Fruit fly (Drosophila melanogaster) whole organism, embryonic: ENCODE results near the gene Tom40.

Experiments used
- Asciz ChIP-seq: fragments of 200-800 bp; sonication (Bioruptor generic); optimal IDR thresholded peaks from 2 replicates; lab custom pipeline; 2017; ENCODE audit warnings: missing biosample characterization, mild to moderate bottlenecking, missing genetic modification characterization, missing genetic modification reagents
- CG10147 ChIP-seq: fragments of 200-800 bp; sonication (Bioruptor generic); optimal IDR thresholded peaks from 2 replicates; lab custom pipeline; 2019; ENCODE audit warnings: missing biosample characterization, mild to moderate bottlenecking, missing genetic modification characterization, moderate library complexity
- CG1024 ChIP-seq: fragments of 200-800 bp; sonication (Bioruptor generic); IDR thresholded peaks from 2 replicates; pipeline ENCODE4 v1.3.6; 2022; ENCODE audit warnings: missing biosample characterization, missing genetic modification characterization
- CG16813 ChIP-seq: fragments of 200-800 bp; sonication (Bioruptor generic); IDR thresholded peaks from 3 replicates; pipeline ENCODE4 v1.3.6; 2022; ENCODE audit warnings: missing biosample characterization, missing genetic modification characterization; ENCODE audit not compliant: partially characterized antibody
- CG2116 ChIP-seq: fragments of 200-800 bp; sonication (Bioruptor generic); optimal IDR thresholded peaks from 3 replicates; lab custom pipeline; 2018; ENCODE audit warnings: missing biosample characterization, mild to moderate bottlenecking, missing genetic modification characterization
- CG2712 ChIP-seq: fragments of 200-800 bp; optimal IDR thresholded peaks from 3 replicates; lab custom pipeline; 2019; ENCODE audit warnings: missing biosample characterization, mild to moderate bottlenecking, missing genetic modification characterization, moderate library complexity
- CG2889 ChIP-seq: fragments of 200-800 bp; sonication (Bioruptor generic); IDR thresholded peaks from 3 replicates; pipeline ENCODE4 v1.3.6; 2022; ENCODE audit warnings: missing biosample characterization, missing genetic modification characterization
- CG31224 ChIP-seq: fragments of 200-800 bp; sonication (Bioruptor generic); IDR thresholded peaks from 2 replicates; pipeline ENCODE4 v1.3.6; 2022; ENCODE audit warnings: missing biosample characterization, missing genetic modification characterization
- CG31365 ChIP-seq: fragments of 200-800 bp; sonication (Bioruptor generic); optimal IDR thresholded peaks from 2 replicates; lab custom pipeline; 2018; ENCODE audit warnings: missing biosample characterization, mild to moderate bottlenecking, missing genetic modification characterization
- CG42726 ChIP-seq: fragments of 200-800 bp; sonication (Bioruptor generic); IDR thresholded peaks from 2 replicates; pipeline ENCODE4 v1.3.6; 2022; ENCODE audit warnings: missing biosample characterization, missing genetic modification characterization; ENCODE audit not compliant: partially characterized antibody
- CG4282 ChIP-seq: fragments of 200-800 bp; sonication (Bioruptor generic); optimal IDR thresholded peaks from 2 replicates; lab custom pipeline; 2016; ENCODE audit warnings: missing biosample characterization, missing genetic modification characterization
- CG4360 ChIP-seq: fragments of 200-800 bp; sonication (Bioruptor generic); IDR thresholded peaks from 2 replicates; pipeline ENCODE4 v1.3.6; 2022; ENCODE audit warnings: missing biosample characterization, missing genetic modification characterization
- CG5953 ChIP-seq: fragments of 200-800 bp; sonication (Bioruptor generic); IDR thresholded peaks from 2 replicates; pipeline ENCODE4 v1.3.6; 2022; ENCODE audit warnings: missing biosample characterization, missing genetic modification characterization
- CG6654 ChIP-seq: fragments of 200-800 bp; sonication (Bioruptor generic); optimal IDR thresholded peaks from 2 replicates; lab custom pipeline; 2017; ENCODE audit warnings: missing biosample characterization, mild to moderate bottlenecking, missing genetic modification characterization
- CG8478 ChIP-seq: fragments of >200 bp; optimal IDR thresholded peaks from 2 replicates; lab custom pipeline; 2018
- CG8765 ChIP-seq: fragments of 200-800 bp; sonication (Bioruptor generic); IDR thresholded peaks from 2 replicates; pipeline ENCODE4 v1.3.6; 2022; ENCODE audit warnings: missing biosample characterization, missing genetic modification characterization
- Chrac-16 ChIP-seq: fragments of 200-800 bp; sonication (Bioruptor generic); optimal IDR thresholded peaks from 3 replicates; lab custom pipeline; 2016; ENCODE audit warnings: missing biosample characterization, missing genetic modification characterization
- Elba2 ChIP-seq: fragments of 200-800 bp; sonication (Bioruptor generic); optimal IDR thresholded peaks from 3 replicates; lab custom pipeline; 2016; ENCODE audit warnings: missing biosample characterization, missing genetic modification characterization
- GATAe ChIP-seq: fragments of 200-800 bp; sonication (Bioruptor generic); conservative IDR thresholded peaks from 2 replicates; pipeline ENCODE4 v1.3.6; 2022; ENCODE audit warnings: missing biosample characterization, missing genetic modification characterization
- Gug ChIP-seq: fragments of 200-800 bp; sonication (Bioruptor generic); IDR thresholded peaks from 4 replicates; pipeline ENCODE4 v1.3.6; 2022; ENCODE audit warnings: missing biosample characterization, missing genetic modification characterization
- MTF-1 ChIP-seq: fragments of 200-800 bp; sonication (Bioruptor generic); optimal IDR thresholded peaks from 2 replicates; lab custom pipeline; 2018; ENCODE audit warnings: missing biosample characterization, mild to moderate bottlenecking, missing genetic modification characterization, borderline replicate concordance
- NK7.1 ChIP-seq: fragments of 200-800 bp; sonication (Bioruptor generic); optimal IDR thresholded peaks from 3 replicates; lab custom pipeline; 2016; ENCODE audit warnings: missing biosample characterization, missing genetic modification characterization
- PHDP ChIP-seq: fragments of 200-800 bp; sonication (Bioruptor generic); optimal IDR thresholded peaks from 3 replicates; lab custom pipeline; 2018; ENCODE audit warnings: missing biosample characterization, mild to moderate bottlenecking, missing genetic modification characterization, moderate library complexity
- Poxn ChIP-seq: fragments of 200-800 bp; sonication (Bioruptor generic); IDR thresholded peaks from 2 replicates; pipeline ENCODE4 v1.3.6; 2022; ENCODE audit warnings: missing biosample characterization, missing genetic modification characterization
- Ptx1 ChIP-seq: fragments of 200-800 bp; sonication (Bioruptor generic); IDR thresholded peaks from 2 replicates; pipeline ENCODE4 v1.3.6; 2022; ENCODE audit warnings: missing biosample characterization, missing genetic modification characterization
- Ravus ChIP-seq: fragments of 200-800 bp; sonication (Bioruptor generic); IDR thresholded peaks from 2 replicates; pipeline ENCODE4 v1.3.6; 2022; ENCODE audit warnings: missing biosample characterization, missing genetic modification characterization
- Trl ChIP-seq, 3 experiments: fragments of >200 bp in 2 of 3; fragments of 200-800 bp in 1 of 3; sonication (Bioruptor generic) in 1 of 3; optimal IDR thresholded peaks; 2 replicates in 1 of 3; 3 replicates in 2 of 3; lab custom pipeline; 2016 to 2017; ENCODE audit warnings: missing biosample characterization in 1 of 3, missing genetic modification characterization in 1 of 3
- ase ChIP-seq: fragments of 200-800 bp; sonication (Bioruptor generic); IDR thresholded peaks from 3 replicates; pipeline ENCODE4 v1.3.6; 2022; ENCODE audit warnings: missing biosample characterization, missing genetic modification characterization
- bowl ChIP-seq: fragments of 200-800 bp; sonication (Bioruptor generic); IDR thresholded peaks from 2 replicates; pipeline ENCODE4 v1.3.6; 2022; ENCODE audit warnings: missing biosample characterization, missing genetic modification characterization
- dan ChIP-seq: fragments of 200-800 bp; sonication (Bioruptor generic); IDR thresholded peaks from 2 replicates; pipeline ENCODE4 v1.3.6; 2022; ENCODE audit warnings: missing biosample characterization, missing genetic modification characterization
- en ChIP-seq: fragments of 200-800 bp; sonication (Bioruptor generic); optimal IDR thresholded peaks from 2 replicates; lab custom pipeline; 2016; ENCODE audit warnings: missing biosample characterization, missing genetic modification characterization
- gcm2 ChIP-seq: fragments of 200-800 bp; sonication (Bioruptor generic); optimal IDR thresholded peaks from 2 replicates; lab custom pipeline; 2016; ENCODE audit warnings: missing biosample characterization, missing genetic modification characterization
- gem ChIP-seq: fragments of 200-800 bp; sonication (Bioruptor generic); optimal IDR thresholded peaks from 2 replicates; lab custom pipeline; 2019; ENCODE audit warnings: missing biosample characterization, mild to moderate bottlenecking, missing genetic modification characterization, moderate library complexity
- gt ChIP-seq: fragments of 200-800 bp; sonication (Bioruptor generic); IDR thresholded peaks from 2 replicates; pipeline ENCODE4 v1.3.6; 2022; ENCODE audit warnings: missing biosample characterization, missing genetic modification characterization
- ham ChIP-seq: fragments of 200-800 bp; sonication (Bioruptor generic); IDR thresholded peaks from 2 replicates; pipeline ENCODE4 v1.3.6; 2022; ENCODE audit warnings: missing biosample characterization, missing genetic modification characterization
- hkb ChIP-seq, 2 experiments: fragments of 200-800 bp in 1 of 2; fragments of >200 bp in 1 of 2; sonication (Bioruptor generic) in 1 of 2; IDR thresholded peaks in 1 of 2; optimal IDR thresholded peaks in 1 of 2; 2 replicates each; pipeline versions ENCODE4 v1.3.6 to Lab custom; 2017 to 2022; ENCODE audit warnings: missing biosample characterization in 1 of 2, missing genetic modification characterization in 1 of 2
- kah ChIP-seq: fragments of 200-800 bp; sonication (Bioruptor generic); optimal IDR thresholded peaks from 2 replicates; lab custom pipeline; 2018; ENCODE audit warnings: missing biosample characterization, mild to moderate bottlenecking, missing genetic modification characterization
- ken ChIP-seq: fragments of 200-800 bp; sonication (Bioruptor generic); IDR thresholded peaks from 3 replicates; pipeline ENCODE4 v1.3.6; 2022; ENCODE audit warnings: missing biosample characterization, missing genetic modification characterization
- kni ChIP-seq: fragments of 200-800 bp; sonication (Bioruptor generic); optimal IDR thresholded peaks from 3 replicates; lab custom pipeline; 2017; ENCODE audit warnings: mild to moderate bottlenecking, missing biosample characterization, missing genetic modification reagents, missing genetic modification characterization
- mam ChIP-seq: fragments of 200-800 bp; sonication (Bioruptor generic); optimal IDR thresholded peaks from 3 replicates; lab custom pipeline; 2016; ENCODE audit warnings: missing biosample characterization, missing genetic modification characterization
- org-1 ChIP-seq: fragments of 200-800 bp; sonication (Bioruptor generic); optimal IDR thresholded peaks from 2 replicates; lab custom pipeline; 2017; ENCODE audit warnings: missing biosample characterization, missing genetic modification characterization
- sc ChIP-seq, 3 experiments: fragments of >200 bp in 2 of 3; fragments of 200-800 bp in 1 of 3; sonication (Bioruptor generic) in 1 of 3; optimal IDR thresholded peaks; 2 replicates in 2 of 3; 3 replicates in 1 of 3; lab custom pipeline; 2017; ENCODE audit warnings: mild to moderate bottlenecking in 1 of 3, missing biosample characterization in 1 of 3, missing genetic modification characterization in 1 of 3, missing genetic modification reagents in 1 of 3
- sima ChIP-seq: fragments of 200-800 bp; sonication (Bioruptor generic); optimal IDR thresholded peaks from 2 replicates; lab custom pipeline; 2016; ENCODE audit warnings: missing biosample characterization, missing genetic modification characterization
- tgo ChIP-seq: fragments of 200-800 bp; sonication (Bioruptor generic); IDR thresholded peaks from 3 replicates; pipeline ENCODE4 v1.3.6; 2022; ENCODE audit warnings: missing biosample characterization, missing genetic modification characterization
- tin ChIP-seq: fragments of 200-800 bp; sonication (Bioruptor generic); optimal IDR thresholded peaks from 3 replicates; lab custom pipeline; 2016; ENCODE audit warnings: missing biosample characterization, missing genetic modification characterization
- tio ChIP-seq: fragments of 200-800 bp; sonication (Bioruptor generic); optimal IDR thresholded peaks from 2 replicates; lab custom pipeline; 2017; ENCODE audit warnings: missing biosample characterization, missing genetic modification characterization, inconsistent platforms
- tx ChIP-seq: fragments of 200-800 bp; sonication (Bioruptor generic); optimal IDR thresholded peaks from 2 replicates; lab custom pipeline; 2016; ENCODE audit warnings: missing biosample characterization, missing genetic modification characterization
- unpg ChIP-seq: fragments of 200-800 bp; sonication (Bioruptor generic); optimal IDR thresholded peaks from 3 replicates; lab custom pipeline; 2018; ENCODE audit warnings: missing biosample characterization, mild to moderate bottlenecking, missing genetic modification characterization, moderate library complexity

Tom40 gene

DNA sequence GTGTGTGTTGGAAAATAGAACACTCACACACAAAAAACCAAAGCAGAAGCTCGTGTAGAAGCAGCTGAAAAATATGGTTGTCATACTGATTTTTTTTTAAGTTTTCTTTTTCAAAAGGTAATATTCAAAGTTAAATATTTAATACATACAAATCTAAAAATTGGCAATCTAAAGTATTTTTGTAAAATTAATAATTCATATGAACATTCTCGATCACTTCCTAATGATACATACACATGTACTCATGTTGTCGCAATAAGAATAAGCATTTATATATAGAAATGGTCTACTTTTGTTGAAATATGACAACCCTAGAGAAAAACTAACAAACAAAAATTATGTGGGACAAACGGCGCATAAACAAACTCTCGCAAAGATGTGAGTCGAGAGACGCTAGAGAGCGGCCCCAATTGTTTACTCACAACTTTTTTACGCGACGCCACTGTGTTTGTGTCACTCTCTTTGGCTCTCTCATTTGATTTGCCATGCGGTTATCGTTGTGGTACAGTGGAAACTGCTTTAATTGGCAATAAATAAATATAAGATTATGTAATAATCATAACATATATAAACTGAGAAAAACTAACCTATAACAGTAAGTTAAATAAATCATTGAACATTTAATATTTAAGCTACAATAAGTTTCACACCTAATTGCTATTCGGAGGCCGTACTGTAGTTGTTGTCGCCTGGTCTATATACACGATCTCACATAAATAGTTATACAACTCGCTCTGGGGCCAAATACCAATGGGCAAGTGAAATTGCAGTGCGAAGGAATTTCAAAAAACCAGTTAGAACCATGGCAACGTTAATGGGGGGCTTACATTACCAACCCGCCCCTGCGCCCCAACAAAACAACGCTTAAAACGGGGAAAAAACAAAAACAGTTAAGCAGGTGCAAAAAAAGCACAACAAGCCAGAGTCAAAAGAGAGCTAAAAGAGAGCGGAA is 30.0 kb upstream of the Tom40 start (continued):
- TF ChIP-seq mam (GFP tag; lab: Kevin White, UChicago) (peak; percentile 71), CG8765 (GFP tag; lab: Robert Waterston, UW) (peak; percentile 93), ase (GFP tag; lab: Robert Waterston, UW) (peak; percentile 98), bowl (GFP tag; lab: Robert Waterston, UW) (peak; percentile 98), CG8478 (lab: Kevin White, UChicago) (no peak), Trl (optimal IDR thresholded peaks at IDR 0.05; lab: Kevin White, UChicago) (peak; percentile 77 to 81), Trl (GFP tag; optimal IDR thresholded peaks at IDR 0.05; lab: Kevin White, UChicago) (peak; percentile 33), PHDP (peak; percentile 99), kni (peak; percentile 97), CG2889 (GFP tag; lab: Robert Waterston, UW) (peak; percentile 97), tx (peak; percentile 72), CG4360 (GFP tag; lab: Robert Waterston, UW) (peak; percentile 86), hkb (optimal IDR thresholded peaks at IDR 0.05; lab: Kevin White, UChicago) (no peak), hkb (GFP tag; IDR thresholded peaks at IDR 0.05; lab: Robert Waterston, UW) (peak; percentile 98), NK7.1 (peak; percentile 83), org-1 (GFP tag; lab: Kevin White, UChicago) (peak; percentile 96), Asciz (peak; percentile 96), CG4282 (no peak), Gug (peak; percentile 94), dan (peak; percentile 84), CG2712 (tag; lab: Kevin White, UChicago) (peak; percentile 98), CG1024 (GFP tag; lab: Robert Waterston, UW) (peak; percentile 95), tin (peak; percentile 97), Chrac-16 (GFP tag; lab: Kevin White, UChicago) (peak; percentile 97), MTF-1 (GFP tag; lab: Kevin White, UChicago) (peak; percentile 94), CG5953 (GFP tag; lab: Robert Waterston, UW) (peak; percentile 98), tio (GFP tag; lab: Kevin White, UChicago) (peak; percentile 87), CG2116 (GFP tag; lab: Kevin White, UChicago) (peak; percentile 73), CG6654 (GFP tag; lab: Kevin White, UChicago) (peak; percentile 84), ham (GFP tag; lab: Robert Waterston, UW) (peak; percentile 91), gt (GFP tag; lab: Robert Waterston, UW) (peak; percentile 94), unpg (GFP tag; lab: Kevin White, UChicago) (peak; percentile 98), gem (peak; percentile 98), sima (GFP tag; lab: Kevin White, UChicago) (peak; percentile 56), CG31365 (peak; percentile 89), CG16813 (no peak), Elba2 (GFP tag; lab: Kevin White, UChicago) (peak; percentile 31), Poxn (GFP tag; lab: Robert Waterston, UW) (peak; percentile 94), gcm2 (peak; percentile 5), kah (GFP tag; lab: Kevin White, UChicago) (peak; percentile 96), en (GFP tag; lab: Kevin White, UChicago) (no peak), CG10147 (GFP tag; lab: Kevin White, UChicago) (peak; percentile 98), GATAe (peak; percentile 95), ken (GFP tag; lab: Robert Waterston, UW) (peak; percentile 97), Ptx1 (GFP tag; lab: Robert Waterston, UW) (peak; percentile 98), Ravus (GFP tag; lab: Robert Waterston, UW) (peak; percentile 95), CG31224 (GFP tag; lab: Robert Waterston, UW) (peak; percentile 96), sc (optimal IDR thresholded peaks at IDR 0.05; lab: Kevin White, UChicago) (no peak), sc (GFP tag; optimal IDR thresholded peaks at IDR 0.05; lab: Kevin White, UChicago) (peak; percentile 90), tgo (GFP tag; lab: Robert Waterston, UW) (peak; percentile 99), CG42726 (GFP tag; lab: Robert Waterston, UW) (no peak)
